Worm (Caenorhabditis elegans) whole organism, L1 larva: Measurements from ENCODE around the gene srh-24.
A peak's percentile ranks its signal among the peaks of the same experiment; 100 is the strongest.

ENCODE experiments used
- ama-1 ChIP-seq: fragments of 150-350 bp; optimal IDR thresholded peaks from 2 replicates; lab custom pipeline; 2014
- blmp-1 ChIP-seq: fragments of 150-350 bp; optimal IDR thresholded peaks from 2 replicates; lab custom pipeline; 2014; ENCODE audit warnings: missing biosample characterization, missing genetic modification characterization
- ceh-63 ChIP-seq: fragments of 200-800 bp; sonication (Bioruptor generic); optimal IDR thresholded peaks from 2 replicates; lab custom pipeline; 2018; ENCODE audit warnings: mild to moderate bottlenecking, missing genetic modification characterization, missing compliant biosample characterization
- ceh-82 ChIP-seq, 3 experiments: fragments of 150-350 bp in 1 of 3; sonication (generic microtip) in 2 of 3; optimal IDR thresholded peaks; 2 replicates each; lab custom pipeline; 2014 to 2017; ENCODE audit warnings: missing biosample characterization in 3 of 3, missing genetic modification characterization in 3 of 3
- ces-1 ChIP-seq: fragments of 150-350 bp; optimal IDR thresholded peaks from 2 replicates; lab custom pipeline; 2014; ENCODE audit warnings: missing biosample characterization, missing genetic modification reagents, missing genetic modification characterization
- efl-1 ChIP-seq, 4 experiments: fragments of 150-350 bp; optimal IDR thresholded peaks in 3 of 4; peaks in 1 of 4; 1 replicate in 1 of 4; 2 replicates in 3 of 4; lab custom pipeline; 2014; ENCODE audit warnings: missing biosample characterization in 2 of 4, missing genetic modification characterization in 2 of 4, missing genetic modification reagents in 2 of 4
- lsy-2 ChIP-seq, 2 experiments: fragments of 150-350 bp; optimal IDR thresholded peaks; 2 replicates each; lab custom pipeline; 2014; ENCODE audit warnings: missing biosample characterization in 2 of 2, missing genetic modification characterization in 2 of 2
- mep-1 ChIP-seq: fragments of 150-350 bp; optimal IDR thresholded peaks from 2 replicates; lab custom pipeline; 2014; ENCODE audit warnings: missing biosample characterization, missing genetic modification characterization
- nhr-76 ChIP-seq: sonication (generic microtip); optimal IDR thresholded peaks from 2 replicates; lab custom pipeline; 2017; ENCODE audit warnings: missing biosample characterization, missing genetic modification characterization
- nhr-77 ChIP-seq: fragments of 150-350 bp; optimal IDR thresholded peaks from 2 replicates; lab custom pipeline; 2014; ENCODE audit warnings: missing biosample characterization, missing genetic modification characterization
- nhr-84 ChIP-seq: sonication (generic microtip); optimal IDR thresholded peaks from 2 replicates; lab custom pipeline; 2017; ENCODE audit warnings: missing biosample characterization, missing genetic modification characterization
- nhr-90 ChIP-seq: sonication (generic microtip); optimal IDR thresholded peaks from 2 replicates; lab custom pipeline; 2016; ENCODE audit warnings: mild to moderate bottlenecking, missing genetic modification characterization, missing compliant biosample characterization; ENCODE audit not compliant: poor library complexity
- sox-4 ChIP-seq: sonication (generic microtip); optimal IDR thresholded peaks from 2 replicates; lab custom pipeline; 2016; ENCODE audit warnings: missing genetic modification characterization, missing compliant biosample characterization
- unc-86 ChIP-seq: sonication (generic microtip); optimal IDR thresholded peaks from 2 replicates; lab custom pipeline; 2016; ENCODE audit warnings: missing genetic modification characterization, missing compliant biosample characterization

DNA sequence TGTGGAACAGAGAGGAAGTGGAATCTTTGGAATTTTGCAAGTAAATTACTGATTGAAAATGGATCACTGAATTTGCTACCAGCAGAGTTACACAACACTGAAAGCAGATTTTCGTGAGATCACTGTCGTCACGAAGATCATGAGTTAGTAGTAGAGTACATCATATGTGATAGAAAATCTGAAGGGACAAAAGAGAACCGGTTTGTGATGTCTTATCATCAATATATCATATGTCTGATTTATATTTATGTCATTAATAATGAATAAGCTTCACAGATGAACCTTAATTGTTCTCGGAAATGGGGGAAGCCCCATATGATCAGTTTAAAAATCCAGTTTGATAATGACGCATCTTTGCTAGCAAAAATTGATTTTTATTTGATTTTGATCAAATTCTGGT is 24.8 kb downstream of the srh-24 start:
- TF ChIP-seq ceh-82 (tag; optimal IDR thresholded peaks at IDR 0.05; lab: Kevin White, UChicago): no peak
- no peak for TF ChIP-seq nhr-77
- TF ChIP-seq mep-1 (tag; lab: Kevin White, UChicago): no peak
- no peak for TF ChIP-seq ceh-63
- no peak for TF ChIP-seq ces-1 (GFP tag; lab: Kevin White, UChicago)
- TF ChIP-seq ama-1: no peak
- TF ChIP-seq nhr-90 (tag; lab: Kevin White, UChicago): no peak
- TF ChIP-seq nhr-84 (tag; lab: Kevin White, UChicago): no peak
- TF ChIP-seq lsy-2 (tag; optimal IDR thresholded peaks at IDR 0.05; lab: Kevin White, UChicago): no peak
- TF ChIP-seq unc-86 (tag; lab: Kevin White, UChicago): no peak
- no peak for TF ChIP-seq nhr-76 (tag; lab: Kevin White, UChicago)
- no peak for TF ChIP-seq sox-4
- peak; percentile 19 for TF ChIP-seq blmp-1 (tag; lab: Kevin White, UChicago)
- TF ChIP-seq efl-1 (optimal IDR thresholded peaks at IDR 0.05; lab: Kevin White, UChicago): no peak
- TF ChIP-seq efl-1 (GFP tag; optimal IDR thresholded peaks at IDR 0.05 in 1 of 2; lab: Kevin White, UChicago): no peak
